Worm (Caenorhabditis elegans) whole organism, mixed stage, embryonic: ENCODE data around the gene cest-1.2.

Source experiments
- drap-1 ChIP-seq: fragments of 200-800 bp; sonication (Bioruptor generic); optimal IDR thresholded peaks from 3 replicates; lab custom pipeline; 2018; ENCODE audit warnings: mild to moderate bottlenecking, missing genetic modification characterization, missing compliant biosample characterization
- elt-3 ChIP-seq: fragments of 150-350 bp; optimal IDR thresholded peaks from 2 replicates; lab custom pipeline; 2014; ENCODE audit warnings: missing biosample characterization, missing genetic modification characterization
- flh-1 ChIP-seq: fragments of 200-800 bp; sonication (Bioruptor generic); optimal IDR thresholded peaks from 2 replicates; lab custom pipeline; 2018; ENCODE audit warnings: mild to moderate bottlenecking, missing genetic modification characterization, moderate library complexity, missing compliant biosample characterization
- lin-13 ChIP-seq: fragments of 150-350 bp; optimal IDR thresholded peaks from 2 replicates; lab custom pipeline; 2014; ENCODE audit warnings: missing biosample characterization, missing genetic modification characterization
- lsy-2 ChIP-seq: fragments of 150-350 bp; optimal IDR thresholded peaks from 2 replicates; lab custom pipeline; 2014; ENCODE audit warnings: missing biosample characterization, missing genetic modification characterization
- nhr-237 ChIP-seq: fragments of 150-350 bp; optimal IDR thresholded peaks from 2 replicates; lab custom pipeline; 2014; ENCODE audit warnings: missing biosample characterization, missing genetic modification characterization
- nhr-76 ChIP-seq: sonication (generic microtip); optimal IDR thresholded peaks from 2 replicates; lab custom pipeline; 2017; ENCODE audit warnings: missing biosample characterization, missing genetic modification characterization
- snpc-4 ChIP-seq: fragments of 150-350 bp; optimal IDR thresholded peaks from 2 replicates; lab custom pipeline; 2014; ENCODE audit warnings: missing biosample characterization, missing genetic modification characterization
- sptf-1 ChIP-seq: sonication (generic microtip); optimal IDR thresholded peaks from 2 replicates; lab custom pipeline; 2017; ENCODE audit warnings: mild to moderate bottlenecking, missing genetic modification characterization, moderate library complexity, missing compliant biosample characterization
- unc-39 ChIP-seq: fragments of 150-350 bp; optimal IDR thresholded peaks from 2 replicates; lab custom pipeline; 2014; ENCODE audit warnings: missing biosample characterization, missing genetic modification characterization
- zip-8 ChIP-seq: fragments of 150-350 bp; optimal IDR thresholded peaks from 2 replicates; lab custom pipeline; 2014; ENCODE audit warnings: missing biosample characterization, missing genetic modification characterization
- ztf-11 ChIP-seq: fragments of 150-350 bp; optimal IDR thresholded peaks from 2 replicates; lab custom pipeline; 2014; ENCODE audit warnings: missing biosample characterization, missing genetic modification characterization

- no peak for TF ChIP-seq drap-1 (GFP tag; lab: Kevin White, UChicago)
- no peak for TF ChIP-seq snpc-4 (tag; lab: Kevin White, UChicago)
- no peak for TF ChIP-seq lsy-2
- no peak for TF ChIP-seq zip-8 (tag; lab: Kevin White, UChicago)
- TF ChIP-seq ztf-11, result no peak
- TF ChIP-seq unc-39, result no peak
- TF ChIP-seq nhr-76 (tag; lab: Kevin White, UChicago), result no peak
- TF ChIP-seq elt-3 (tag; lab: Kevin White, UChicago), result no peak
- TF ChIP-seq flh-1 (GFP tag; lab: Kevin White, UChicago), result no peak
- no peak for TF ChIP-seq lin-13 (tag; lab: Kevin White, UChicago)
- TF ChIP-seq nhr-237, result no peak
- no peak for TF ChIP-seq sptf-1 (tag; lab: Kevin White, UChicago)
Measured at ce11 chrV:14197651-14198050, 37.0 kb upstream of the cest-1.2 start.
